Worm (Caenorhabditis elegans): ENCODE measurements around the gene cup-4.

DNA sequence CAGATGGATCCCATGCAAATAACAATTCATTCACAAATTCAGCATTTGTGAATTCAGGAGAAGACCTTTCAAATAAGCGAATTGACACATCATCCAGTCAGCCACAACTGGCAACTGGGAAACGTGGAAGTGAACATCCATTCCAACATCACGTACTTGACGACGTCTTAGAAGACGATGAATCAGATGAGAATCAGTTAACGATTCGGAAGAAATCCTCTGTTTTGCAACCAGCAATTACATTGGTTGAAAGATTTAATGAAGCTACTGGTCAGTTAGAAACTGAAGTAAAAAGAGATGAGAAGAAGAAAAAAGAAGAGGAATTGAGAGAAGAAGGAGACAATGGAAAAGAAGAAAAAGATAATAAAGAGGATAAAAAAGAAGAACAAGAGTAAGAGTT, 37.1 kb downstream of the cup-4 start:
- no peak for TF ChIP-seq ceh-22 (tag; optimal IDR thresholded peaks at IDR 0.05)
- TF ChIP-seq ceh-45 (GFP tag; IDR thresholded peaks at IDR 0.05) = no peak
- TF ChIP-seq pag-3 (tag; optimal IDR thresholded peaks at IDR 0.05; ENCODE audit: borderline replicate concordance) = no peak
- no peak for TF ChIP-seq elt-2 (tag; optimal IDR thresholded peaks at IDR 0.05)
- TF ChIP-seq fkh-10 (GFP tag; optimal IDR thresholded peaks at IDR 0.05) = no peak
- no peak for TF ChIP-seq nhr-11 (tag; optimal IDR thresholded peaks at IDR 0.05)
- no peak for TF ChIP-seq gmeb-2 (tag; optimal IDR thresholded peaks at IDR 0.05)
- TF ChIP-seq ama-1 (optimal IDR thresholded peaks at IDR 0.05) = no peak
- no peak for TF ChIP-seq ets-4 (tag; optimal IDR thresholded peaks at IDR 0.05)
- TF ChIP-seq nhr-232 (tag; optimal IDR thresholded peaks at IDR 0.05) = no peak
- TF ChIP-seq che-1 (tag; optimal IDR thresholded peaks at IDR 0.05) = no peak
- TF ChIP-seq lim-6 (tag; optimal IDR thresholded peaks at IDR 0.05) = no peak
- no peak for TF ChIP-seq ceh-24 (tag; optimal IDR thresholded peaks at IDR 0.05)

Measured in whole organism, late embryonic.